Worm (Caenorhabditis elegans) whole organism, L1 larva: ENCODE results near the gene F10A3.11.
A peak's percentile ranks its signal among the peaks of the same experiment; 100 is the strongest.

Experiments used
- C16A3.4 ChIP-seq: fragments of 150-350 bp; optimal IDR thresholded peaks from 2 replicates; lab custom pipeline; 2014; ENCODE audit warnings: missing biosample characterization, missing genetic modification characterization
- F16B12.6 ChIP-seq: fragments of 150-350 bp; optimal IDR thresholded peaks from 2 replicates; lab custom pipeline; 2014; ENCODE audit warnings: missing biosample characterization, missing genetic modification characterization
- alr-1 ChIP-seq: fragments of 200-800 bp; sonication (Bioruptor generic); optimal IDR thresholded peaks from 2 replicates; lab custom pipeline; 2018; ENCODE audit warnings: borderline replicate concordance, mild to moderate bottlenecking, missing genetic modification characterization, missing compliant biosample characterization
- aly-2 ChIP-seq: fragments of 150-350 bp; optimal IDR thresholded peaks from 2 replicates; lab custom pipeline; 2014; ENCODE audit warnings: missing biosample characterization, missing genetic modification characterization
- blmp-1 ChIP-seq: fragments of 150-350 bp; optimal IDR thresholded peaks from 2 replicates; lab custom pipeline; 2014; ENCODE audit warnings: missing biosample characterization, missing genetic modification characterization
- ceh-82 ChIP-seq, 3 experiments: fragments of 150-350 bp in 1 of 3; sonication (generic microtip) in 2 of 3; optimal IDR thresholded peaks; 2 replicates each; lab custom pipeline; 2014 to 2017; ENCODE audit warnings: missing biosample characterization in 3 of 3, missing genetic modification characterization in 3 of 3
- ceh-88 ChIP-seq: fragments of 200-800 bp; sonication (Bioruptor generic); IDR thresholded peaks from 2 replicates; pipeline ENCODE4 v1.3.6; 2022; ENCODE audit warnings: missing genetic modification characterization, missing compliant biosample characterization
- ceh-90 ChIP-seq: sonication (generic microtip); optimal IDR thresholded peaks from 2 replicates; lab custom pipeline; 2016; ENCODE audit warnings: missing genetic modification characterization, missing compliant biosample characterization
- ces-1 ChIP-seq: fragments of 150-350 bp; optimal IDR thresholded peaks from 2 replicates; lab custom pipeline; 2014; ENCODE audit warnings: missing biosample characterization, missing genetic modification reagents, missing genetic modification characterization
- dsc-1 ChIP-seq: sonication (generic microtip); optimal IDR thresholded peaks from 2 replicates; lab custom pipeline; 2016; ENCODE audit warnings: mild to moderate bottlenecking, missing genetic modification characterization, missing compliant biosample characterization
- elt-3 ChIP-seq, 6 experiments: fragments of 150-350 bp in 1 of 6; sonication (generic microtip); optimal IDR thresholded peaks; 2 replicates each; lab custom pipeline; 2017 to 2018; ENCODE audit warnings: missing biosample characterization in 6 of 6, missing genetic modification characterization in 6 of 6, inconsistent platforms in 1 of 6
- ets-5 ChIP-seq: fragments of 200-800 bp; sonication (Bioruptor generic); IDR thresholded peaks from 2 replicates; pipeline ENCODE4 v1.3.6; 2022; ENCODE audit warnings: missing genetic modification characterization, missing compliant biosample characterization
- fkh-4 ChIP-seq: sonication (generic microtip); optimal IDR thresholded peaks from 2 replicates; lab custom pipeline; 2016; ENCODE audit warnings: missing compliant biosample characterization, missing genetic modification characterization, borderline replicate concordance
- grh-1 ChIP-seq: fragments of 200-800 bp; sonication (Bioruptor generic); IDR thresholded peaks from 2 replicates; pipeline ENCODE4 v1.3.6; 2022; ENCODE audit warnings: missing genetic modification reagents, missing genetic modification characterization, missing compliant biosample characterization
- hpl-2 ChIP-seq: fragments of 150-350 bp; optimal IDR thresholded peaks from 2 replicates; lab custom pipeline; 2014; ENCODE audit warnings: missing biosample characterization, missing genetic modification reagents, missing genetic modification characterization
- irx-1 ChIP-seq: sonication (generic microtip); optimal IDR thresholded peaks from 2 replicates; lab custom pipeline; 2016; ENCODE audit warnings: missing genetic modification characterization, missing compliant biosample characterization
- jun-1 ChIP-seq: fragments of 150-350 bp; optimal IDR thresholded peaks from 2 replicates; lab custom pipeline; 2014; ENCODE audit warnings: missing biosample characterization, missing genetic modification reagents, missing genetic modification characterization
- lin-15B ChIP-seq: fragments of 150-350 bp; sonication (generic microtip); optimal IDR thresholded peaks from 3 replicates; lab custom pipeline; 2014; ENCODE audit warnings: missing biosample characterization, missing genetic modification characterization
- lin-35 ChIP-seq, 2 experiments: fragments of 150-350 bp; optimal IDR thresholded peaks; 2 replicates each; lab custom pipeline; 2014; ENCODE audit warnings: missing biosample characterization in 2 of 2, missing genetic modification characterization in 2 of 2, missing genetic modification reagents in 2 of 2
- lin-39 ChIP-seq: fragments of 150-350 bp; optimal IDR thresholded peaks from 2 replicates; lab custom pipeline; 2014; ENCODE audit warnings: missing biosample characterization, missing genetic modification reagents, missing genetic modification characterization
- lir-3 ChIP-seq: sonication (generic microtip); optimal IDR thresholded peaks from 2 replicates; lab custom pipeline; 2016; ENCODE audit warnings: mild to moderate bottlenecking, missing genetic modification characterization, moderate library complexity, missing compliant biosample characterization; ENCODE audit not compliant: poor library complexity
- mef-2 ChIP-seq: fragments of 150-350 bp; optimal IDR thresholded peaks from 2 replicates; lab custom pipeline; 2014; ENCODE audit warnings: missing biosample characterization, missing genetic modification characterization
- nhr-12 ChIP-seq: sonication (generic microtip); optimal IDR thresholded peaks from 2 replicates; lab custom pipeline; 2017; ENCODE audit warnings: missing biosample characterization, missing genetic modification characterization
- nhr-19 ChIP-seq: fragments of 200-800 bp; sonication (Bioruptor generic); conservative IDR thresholded peaks from 2 replicates; pipeline ENCODE4 v1.3.6; 2022; ENCODE audit warnings: missing genetic modification characterization, missing compliant biosample characterization
- nhr-71 ChIP-seq: sonication (generic microtip); optimal IDR thresholded peaks from 2 replicates; lab custom pipeline; 2016; ENCODE audit warnings: mild to moderate bottlenecking, missing genetic modification characterization, moderate library complexity, missing compliant biosample characterization
- nhr-84 ChIP-seq: sonication (generic microtip); optimal IDR thresholded peaks from 2 replicates; lab custom pipeline; 2017; ENCODE audit warnings: missing biosample characterization, missing genetic modification characterization
- nhr-90 ChIP-seq: sonication (generic microtip); optimal IDR thresholded peaks from 2 replicates; lab custom pipeline; 2016; ENCODE audit warnings: mild to moderate bottlenecking, missing genetic modification characterization, missing compliant biosample characterization; ENCODE audit not compliant: poor library complexity
- pax-3 ChIP-seq: fragments of 200-800 bp; sonication (Bioruptor generic); optimal IDR thresholded peaks from 2 replicates; lab custom pipeline; 2018; ENCODE audit warnings: mild to moderate bottlenecking, missing genetic modification characterization, moderate library complexity, missing compliant biosample characterization
- rnt-1 ChIP-seq: sonication (generic microtip); optimal IDR thresholded peaks from 2 replicates; lab custom pipeline; 2016; ENCODE audit warnings: mild to moderate bottlenecking, missing genetic modification characterization, moderate library complexity, missing compliant biosample characterization
- sptf-1 ChIP-seq: fragments of 150-350 bp; optimal IDR thresholded peaks from 2 replicates; lab custom pipeline; 2014; ENCODE audit warnings: missing biosample characterization, missing genetic modification characterization
- swsn-7 ChIP-seq: sonication (generic microtip); optimal IDR thresholded peaks from 2 replicates; lab custom pipeline; 2016; ENCODE audit warnings: missing genetic modification characterization, missing compliant biosample characterization
- tlp-1 ChIP-seq: fragments of 150-350 bp; optimal IDR thresholded peaks from 2 replicates; lab custom pipeline; 2014; ENCODE audit warnings: missing biosample characterization, missing genetic modification characterization
- unc-130 ChIP-seq: fragments of 150-350 bp; optimal IDR thresholded peaks from 2 replicates; lab custom pipeline; 2017; ENCODE audit warnings: missing biosample characterization, missing genetic modification characterization, inconsistent platforms
- unc-86 ChIP-seq: sonication (generic microtip); optimal IDR thresholded peaks from 2 replicates; lab custom pipeline; 2016; ENCODE audit warnings: missing genetic modification characterization, missing compliant biosample characterization
- xbp-1 ChIP-seq: sonication (generic microtip); optimal IDR thresholded peaks from 2 replicates; lab custom pipeline; 2016; ENCODE audit warnings: missing genetic modification characterization, missing compliant biosample characterization
- ztf-11 ChIP-seq, 2 experiments: sonication (generic microtip); optimal IDR thresholded peaks; 2 replicates each; lab custom pipeline; 2016 to 2017; ENCODE audit warnings: missing genetic modification characterization in 2 of 2, missing biosample characterization in 1 of 2, missing compliant biosample characterization in 1 of 2

F10A3.11 gene

ce11 chrV:16194639-16195038 lies 32.2 kb downstream of the F10A3.11 start, which contains the start of gene rabr-4:
TSS of gene rabr-4 (plus strand) at chrV:16194939.
- TF ChIP-seq aly-2, result no peak
- no peak for TF ChIP-seq unc-86 (tag; lab: Kevin White, UChicago)
- TF ChIP-seq lin-39 (tag; lab: Kevin White, UChicago), result no peak
- TF ChIP-seq lir-3, result no peak
- TF ChIP-seq ceh-82 (tag; optimal IDR thresholded peaks at IDR 0.05; lab: Kevin White, UChicago), result no peak
- peak in 1 of 6 experiments; percentile 20 for TF ChIP-seq elt-3 (tag; optimal IDR thresholded peaks at IDR 0.05; lab: Kevin White, UChicago)
- TF ChIP-seq swsn-7 (tag; lab: Kevin White, UChicago), result no peak
- TF ChIP-seq rnt-1 (tag; lab: Kevin White, UChicago), result no peak
- no peak for TF ChIP-seq mef-2 (tag; lab: Kevin White, UChicago)
- TF ChIP-seq blmp-1 (tag; lab: Kevin White, UChicago), result peak; percentile 46
- no peak for TF ChIP-seq ceh-88
- TF ChIP-seq, all 84 proteins: peak for 2

- TF ChIP-seq pax-3 (no peak), F16B12.6 (tag; lab: Kevin White, UChicago) (no peak), mef-2 (tag; lab: Kevin White, UChicago) (no peak), C16A3.4 (tag; lab: Kevin White, UChicago) (no peak), lin-15B (tag; lab: Kevin White, UChicago) (no peak), unc-130 (tag; lab: Kevin White, UChicago) (no peak), nhr-90 (tag; lab: Kevin White, UChicago) (no peak), nhr-71 (no peak), irx-1 (tag; lab: Kevin White, UChicago) (no peak), nhr-19 (GFP tag; lab: Robert Waterston, UW) (no peak), nhr-84 (tag; lab: Kevin White, UChicago) (no peak), grh-1 (GFP tag; lab: Robert Waterston, UW) (no peak), dsc-1 (no peak), ces-1 (no peak)
Measured at ce11 chrV:16195379-16195778, 32.9 kb downstream of the F10A3.11 start, which contains the start of gene rabr-3. TSS of gene rabr-3 (plus strand) at chrV:16195679.

- TF ChIP-seq jun-1 (tag; lab: Kevin White, UChicago), result no peak
- no peak for TF ChIP-seq irx-1 (tag; lab: Kevin White, UChicago)
- no peak for TF ChIP-seq ets-5 (GFP tag; lab: Robert Waterston, UW)
- TF ChIP-seq, all 84 proteins: peak for 0
Measured at ce11 chrV:16198016-16198415, 35.5 kb downstream of the F10A3.11 start, which contains the start of gene F11A5.5. TSS of gene F11A5.5 (plus strand) at chrV:16198316.

ce11 chrV:16201730-16202129 lies 39.2 kb downstream of the F10A3.11 start, which contains the start of gene F11A5.17:
TSS of gene F11A5.17 (plus strand) at chrV:16202030.
- no peak for TF ChIP-seq ztf-11 (tag; optimal IDR thresholded peaks at IDR 0.05; lab: Kevin White, UChicago)
- no peak for TF ChIP-seq lin-15B (tag; lab: Kevin White, UChicago)
- TF ChIP-seq tlp-1 (tag; lab: Kevin White, UChicago), result no peak
- no peak for TF ChIP-seq nhr-12 (tag; lab: Kevin White, UChicago)
- TF ChIP-seq ceh-88, result no peak
- TF ChIP-seq ceh-90, result no peak
- TF ChIP-seq aly-2, result no peak
- TF ChIP-seq unc-86 (tag; lab: Kevin White, UChicago), result no peak
- TF ChIP-seq elt-3 (tag; optimal IDR thresholded peaks at IDR 0.05; lab: Kevin White, UChicago), result no peak
- TF ChIP-seq sptf-1 (tag; lab: Kevin White, UChicago), result no peak
- no peak for TF ChIP-seq xbp-1 (tag; lab: Kevin White, UChicago)
- no peak for TF ChIP-seq hpl-2 (GFP tag; lab: Kevin White, UChicago)
- no peak for TF ChIP-seq blmp-1 (tag; lab: Kevin White, UChicago)
- no peak for TF ChIP-seq fkh-4
- TF ChIP-seq alr-1 (tag; lab: Kevin White, UChicago), result no peak
- TF ChIP-seq nhr-71, result no peak
- no peak for TF ChIP-seq lin-35 (GFP tag; optimal IDR thresholded peaks at IDR 0.05; lab: Kevin White, UChicago)
